Worm (Caenorhabditis elegans): ENCODE data around the gene Y47D3B.3.

DNA sequence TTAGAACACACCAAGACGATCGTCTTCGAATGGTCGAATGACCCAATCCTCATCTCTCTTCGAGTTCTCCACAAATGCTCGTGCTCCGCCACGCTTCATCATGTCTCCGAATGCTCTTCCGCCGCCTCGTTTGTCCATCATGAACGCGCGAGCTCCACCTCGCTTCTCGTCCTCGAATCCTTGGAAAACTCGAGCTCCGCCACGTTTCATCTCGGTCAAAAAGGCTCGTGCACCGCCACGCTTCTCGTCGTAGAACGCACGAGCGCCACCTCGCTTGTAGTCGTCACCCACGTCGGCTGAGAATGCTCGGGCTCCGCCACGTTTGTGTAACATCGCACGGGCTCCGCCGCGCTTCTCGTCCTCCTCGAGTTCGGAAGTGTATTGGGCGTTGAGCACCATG, 8.2 kb upstream of the Y47D3B.3 start:
- TF ChIP-seq ceh-82 (tag; optimal IDR thresholded peaks at IDR 0.05) (no peak), snu-23 (GFP tag; optimal IDR thresholded peaks at IDR 0.05) (no peak), nhr-11 (tag; optimal IDR thresholded peaks at IDR 0.05) (no peak), zag-1 (tag; optimal IDR thresholded peaks at IDR 0.05) (no peak), nhr-28 (tag; optimal IDR thresholded peaks at IDR 0.05) (no peak), nhr-20 (tag; optimal IDR thresholded peaks at IDR 0.05) (no peak), elt-2 (tag; optimal IDR thresholded peaks at IDR 0.05) (no peak)

Data from whole organism, L1 larva.